Worm (Caenorhabditis elegans) whole organism, L4 larva: ENCODE measurements around the gene rpb-11.

ENCODE experiments used
- D1046.2 ChIP-seq: fragments of 200-800 bp; sonication (Bioruptor generic); IDR thresholded peaks from 2 replicates; pipeline ENCODE4 v1.3.6; 2022; ENCODE audit warnings: missing genetic modification characterization, missing compliant biosample characterization
- T20F7.1 ChIP-seq: fragments of 200-800 bp; sonication (Bioruptor generic); optimal IDR thresholded peaks from 2 replicates; lab custom pipeline; 2018; ENCODE audit warnings: mild to moderate bottlenecking, missing genetic modification characterization, missing compliant biosample characterization
- daf-12 ChIP-seq: fragments of 150-350 bp; optimal IDR thresholded peaks from 2 replicates; lab custom pipeline; 2014; ENCODE audit warnings: missing biosample characterization, missing genetic modification reagents, missing genetic modification characterization
- hif-1 ChIP-seq, 2 experiments: sonication (generic microtip); optimal IDR thresholded peaks; 2 replicates each; lab custom pipeline; 2016 to 2017; ENCODE audit warnings: missing compliant biosample characterization in 2 of 2, missing genetic modification characterization in 2 of 2, missing genetic modification reagents in 2 of 2, missing genotype in 2 of 2, mild to moderate bottlenecking in 1 of 2
- lin-39 ChIP-seq: fragments of 150-350 bp; optimal IDR thresholded peaks from 2 replicates; lab custom pipeline; 2014; ENCODE audit warnings: missing biosample characterization, missing genetic modification reagents, missing genetic modification characterization
- unc-130 ChIP-seq: sonication (generic microtip); optimal IDR thresholded peaks from 2 replicates; lab custom pipeline; 2016; ENCODE audit warnings: missing genetic modification reagents, missing genetic modification characterization, missing compliant biosample characterization
- ztf-11 ChIP-seq: fragments of 150-350 bp; optimal IDR thresholded peaks from 2 replicates; lab custom pipeline; 2014; ENCODE audit warnings: missing biosample characterization, missing genetic modification characterization

DNA sequence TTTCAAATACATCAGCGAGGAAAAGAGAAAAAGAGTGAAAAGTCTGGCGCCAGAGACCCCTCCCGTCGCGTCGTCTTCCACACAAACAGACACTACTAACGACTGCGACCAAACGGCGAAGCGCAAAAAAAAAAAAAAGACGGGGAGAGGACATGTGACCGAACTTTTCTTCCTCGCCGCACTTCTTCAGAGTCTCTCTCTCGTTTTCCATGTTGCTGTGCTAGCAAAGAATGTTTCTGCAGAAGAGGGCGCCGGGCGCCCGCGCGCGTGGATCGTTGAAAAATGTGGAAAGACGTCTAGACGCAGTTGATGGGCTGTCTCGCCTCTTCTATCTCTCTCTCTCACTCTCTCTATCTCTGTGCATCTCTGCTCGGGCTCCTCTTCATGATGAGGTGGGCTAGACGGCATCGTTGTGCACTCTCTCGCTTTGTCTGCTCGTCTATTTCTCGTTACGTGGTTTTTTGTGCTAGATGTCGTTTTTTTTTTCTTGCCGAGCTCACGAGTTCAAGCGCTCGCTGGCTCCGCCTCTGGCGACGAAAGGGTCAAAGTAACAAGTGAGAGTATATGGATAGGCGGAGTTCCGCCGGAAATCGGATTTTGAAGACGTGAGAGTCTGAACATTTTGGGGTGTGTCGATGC is 19.6 kb upstream of the rpb-11 start:
- TF ChIP-seq D1046.2 (GFP tag; lab: Robert Waterston, UW) (peak; percentile 24; the same call in 1 of the 2 replicates), unc-130 (GFP tag; lab: Kevin White, UChicago) (no peak), hif-1 (tag; optimal IDR thresholded peaks at IDR 0.05; lab: Kevin White, UChicago) (peak; percentile 79 to 96), ztf-11 (tag; lab: Kevin White, UChicago) (no peak), daf-12 (no peak), T20F7.1 (peak; percentile 73), lin-39 (tag; lab: Kevin White, UChicago) (peak; percentile 70)
